Worm (Caenorhabditis elegans) whole organism, young adult: ENCODE data around the gene ptr-5.

Source experiments
- B0035.1 ChIP-seq: sonication (generic microtip); optimal IDR thresholded peaks from 2 replicates; lab custom pipeline; 2016; ENCODE audit warnings: missing genetic modification characterization, mild to moderate bottlenecking, missing compliant biosample characterization, missing genotype, missing genetic modification reagents
- F52B5.7 ChIP-seq: sonication (generic microtip); optimal IDR thresholded peaks from 2 replicates; lab custom pipeline; 2016; ENCODE audit warnings: mild to moderate bottlenecking, missing genetic modification characterization, missing compliant biosample characterization
- F57C9.4 ChIP-seq: sonication (generic microtip); optimal IDR thresholded peaks from 2 replicates; lab custom pipeline; 2017; ENCODE audit warnings: mild to moderate bottlenecking, missing genetic modification characterization, missing compliant biosample characterization
- T26A5.8 ChIP-seq: sonication (generic microtip); optimal IDR thresholded peaks from 2 replicates; lab custom pipeline; 2016; ENCODE audit warnings: missing genetic modification characterization, missing compliant biosample characterization
- Y56A3A.18 ChIP-seq: fragments of 200-800 bp; sonication (Bioruptor generic); IDR thresholded peaks from 2 replicates; pipeline ENCODE4 v1.3.6; 2022; ENCODE audit warnings: missing genetic modification reagents, missing genetic modification characterization, missing compliant biosample characterization
- ZK185.1 ChIP-seq: sonication (generic microtip); optimal IDR thresholded peaks from 2 replicates; lab custom pipeline; 2016; ENCODE audit warnings: mild to moderate bottlenecking, missing genetic modification characterization, missing compliant biosample characterization; ENCODE audit not compliant: poor library complexity, severe bottlenecking
- aptf-3 ChIP-seq: fragments of 200-800 bp; sonication (Bioruptor generic); IDR thresholded peaks from 2 replicates; pipeline ENCODE4 v1.3.6; 2022; ENCODE audit warnings: missing genetic modification characterization, missing compliant biosample characterization
- atf-7 ChIP-seq: sonication (generic microtip); optimal IDR thresholded peaks from 2 replicates; lab custom pipeline; 2017; ENCODE audit warnings: mild to moderate bottlenecking, missing genetic modification characterization, missing compliant biosample characterization
- cebp-1 ChIP-seq, 2 experiments: fragments of 200-800 bp in 1 of 2; sonication (Bioruptor generic) in 1 of 2; sonication (generic microtip) in 1 of 2; IDR thresholded peaks in 1 of 2; optimal IDR thresholded peaks in 1 of 2; 2 replicates each; pipeline versions ENCODE4 v1.3.6 to Lab custom; 2017 to 2022; ENCODE audit warnings: missing compliant biosample characterization in 2 of 2, missing genetic modification characterization in 2 of 2, mild to moderate bottlenecking in 1 of 2, missing genetic modification reagents in 1 of 2, moderate library complexity in 1 of 2
- dox-1 ChIP-seq: fragments of 200-800 bp; sonication (Bioruptor generic); IDR thresholded peaks from 2 replicates; pipeline ENCODE4 v1.3.6; 2022; ENCODE audit warnings: missing genetic modification reagents, missing genetic modification characterization, missing compliant biosample characterization
- egl-44 ChIP-seq: fragments of 200-800 bp; sonication (Bioruptor generic); IDR thresholded peaks from 2 replicates; pipeline ENCODE4 v1.3.6; 2022; ENCODE audit warnings: missing genetic modification reagents, missing genetic modification characterization, missing compliant biosample characterization
- him-1 ChIP-seq: sonication (generic microtip); optimal IDR thresholded peaks from 2 replicates; lab custom pipeline; 2016; ENCODE audit warnings: missing genotype, missing genetic modification reagents, missing genetic modification characterization, missing compliant biosample characterization
- hlh-26 ChIP-seq: fragments of 200-800 bp; sonication (Bioruptor generic); conservative IDR thresholded peaks from 2 replicates; pipeline ENCODE4 v1.3.6; 2022; ENCODE audit warnings: missing genetic modification reagents, missing genetic modification characterization, missing compliant biosample characterization
- hmg-1.2 ChIP-seq: fragments of 200-800 bp; sonication (Bioruptor generic); IDR thresholded peaks from 2 replicates; pipeline ENCODE4 v1.3.6; 2022; ENCODE audit warnings: missing genetic modification reagents, missing genetic modification characterization, missing compliant biosample characterization
- lir-1 ChIP-seq: fragments of 200-800 bp; sonication (Bioruptor generic); conservative IDR thresholded peaks from 2 replicates; pipeline ENCODE4 v1.3.6; 2022; ENCODE audit warnings: missing genetic modification reagents, missing genetic modification characterization, missing compliant biosample characterization
- lsl-1 ChIP-seq: fragments of 200-800 bp; sonication (Bioruptor generic); optimal IDR thresholded peaks from 2 replicates; lab custom pipeline; 2018; ENCODE audit warnings: mild to moderate bottlenecking, missing genetic modification characterization, moderate library complexity, missing compliant biosample characterization
- madf-10 ChIP-seq: sonication (generic microtip); optimal IDR thresholded peaks from 2 replicates; lab custom pipeline; 2016; ENCODE audit warnings: mild to moderate bottlenecking, missing genetic modification characterization, missing compliant biosample characterization
- mcd-1 ChIP-seq: fragments of 200-800 bp; sonication (Bioruptor generic); IDR thresholded peaks from 2 replicates; pipeline ENCODE4 v1.3.6; 2022; ENCODE audit warnings: missing genetic modification reagents, missing genetic modification characterization, missing compliant biosample characterization
- mxl-1 ChIP-seq: sonication (generic microtip); optimal IDR thresholded peaks from 2 replicates; lab custom pipeline; 2016; ENCODE audit warnings: missing genetic modification characterization, missing compliant biosample characterization
- nfyb-1 ChIP-seq: fragments of 200-800 bp; sonication (Bioruptor generic); IDR thresholded peaks from 2 replicates; pipeline ENCODE4 v1.3.6; 2022; ENCODE audit warnings: missing genetic modification reagents, missing genetic modification characterization, missing compliant biosample characterization
- nhr-80 ChIP-seq: sonication (generic microtip); optimal IDR thresholded peaks from 2 replicates; lab custom pipeline; 2016; ENCODE audit warnings: missing genetic modification characterization, missing compliant biosample characterization
- pbrm-1 ChIP-seq: fragments of 200-800 bp; sonication (Bioruptor generic); IDR thresholded peaks from 2 replicates; pipeline ENCODE4 v1.3.6; 2022; ENCODE audit warnings: missing genetic modification reagents, missing genetic modification characterization, missing compliant biosample characterization
- rpc-1 ChIP-seq, 2 experiments: fragments of 150-350 bp in 1 of 2; sonication (generic microtip) in 1 of 2; optimal IDR thresholded peaks; 2 replicates each; lab custom pipeline; 2014 to 2018; ENCODE audit warnings: missing biosample characterization in 1 of 2, missing genetic modification characterization in 1 of 2, missing genetic modification reagents in 1 of 2, missing genotype in 1 of 2
- snpc-1.3 ChIP-seq: sonication (generic microtip); optimal IDR thresholded peaks from 2 replicates; lab custom pipeline; 2017; ENCODE audit warnings: missing genetic modification characterization, mild to moderate bottlenecking, missing compliant biosample characterization, antibody characterized with exemption, moderate library complexity, missing genotype, missing genetic modification reagents; ENCODE audit not compliant: insufficient read depth
- snpc-3.4 ChIP-seq: sonication (generic microtip); optimal IDR thresholded peaks from 2 replicates; lab custom pipeline; 2017; ENCODE audit warnings: missing genetic modification characterization, mild to moderate bottlenecking, missing compliant biosample characterization, antibody characterized with exemption, moderate library complexity, missing genotype, missing genetic modification reagents
- snpc-4 ChIP-seq, 5 experiments: fragments of 150-350 bp in 1 of 5; sonication (generic microtip) in 4 of 5; optimal IDR thresholded peaks; 2 replicates each; lab custom pipeline; 2014 to 2018; ENCODE audit warnings: missing genetic modification characterization in 5 of 5, missing biosample characterization in 3 of 5, antibody characterized with exemption in 2 of 5, mild to moderate bottlenecking in 2 of 5, missing compliant biosample characterization in 2 of 5, missing genotype in 2 of 5, moderate library complexity in 2 of 5, missing genetic modification reagents in 1 of 5
- somi-1 ChIP-seq: fragments of 200-800 bp; sonication (Bioruptor generic); optimal IDR thresholded peaks from 2 replicates; lab custom pipeline; 2018; ENCODE audit warnings: mild to moderate bottlenecking, missing genetic modification characterization, missing compliant biosample characterization
- sptf-2 ChIP-seq: fragments of 200-800 bp; sonication (Bioruptor generic); optimal IDR thresholded peaks from 2 replicates; lab custom pipeline; 2018; ENCODE audit warnings: mild to moderate bottlenecking, missing genetic modification characterization, missing compliant biosample characterization
- tbp1 ChIP-seq: fragments of 200-800 bp; sonication (Bioruptor generic); optimal IDR thresholded peaks from 2 replicates; lab custom pipeline; 2018; ENCODE audit warnings: mild to moderate bottlenecking, missing genetic modification characterization, missing compliant biosample characterization
- tbx-9 ChIP-seq: sonication (generic microtip); optimal IDR thresholded peaks from 2 replicates; lab custom pipeline; 2016; ENCODE audit warnings: borderline replicate concordance, missing genetic modification characterization, inconsistent platforms, missing compliant biosample characterization
- unc-62 ChIP-seq: fragments of 150-350 bp; optimal IDR thresholded peaks from 2 replicates; lab custom pipeline; 2014; ENCODE audit warnings: missing biosample characterization, missing genetic modification reagents, missing genetic modification characterization
- zfh-2 ChIP-seq: fragments of 200-800 bp; sonication (Bioruptor generic); conservative IDR thresholded peaks from 2 replicates; pipeline ENCODE4 v1.3.6; 2022; ENCODE audit warnings: missing genetic modification reagents, missing genetic modification characterization, missing compliant biosample characterization
- ztf-22 ChIP-seq: fragments of 200-800 bp; sonication (Bioruptor generic); optimal IDR thresholded peaks from 2 replicates; lab custom pipeline; 2018; ENCODE audit warnings: mild to moderate bottlenecking, missing genetic modification characterization, moderate library complexity, missing compliant biosample characterization
- ztf-28 ChIP-seq: fragments of 200-800 bp; sonication (Bioruptor generic); IDR thresholded peaks from 2 replicates; pipeline ENCODE4 v1.3.6; 2022; ENCODE audit warnings: missing genetic modification reagents, missing genetic modification characterization, missing compliant biosample characterization
- ztf-6 ChIP-seq: fragments of 200-800 bp; sonication (Bioruptor generic); IDR thresholded peaks from 2 replicates; pipeline ENCODE4 v1.3.6; 2022; ENCODE audit warnings: missing genetic modification reagents, missing genetic modification characterization, missing compliant biosample characterization

The ptr-5 gene

DNA sequence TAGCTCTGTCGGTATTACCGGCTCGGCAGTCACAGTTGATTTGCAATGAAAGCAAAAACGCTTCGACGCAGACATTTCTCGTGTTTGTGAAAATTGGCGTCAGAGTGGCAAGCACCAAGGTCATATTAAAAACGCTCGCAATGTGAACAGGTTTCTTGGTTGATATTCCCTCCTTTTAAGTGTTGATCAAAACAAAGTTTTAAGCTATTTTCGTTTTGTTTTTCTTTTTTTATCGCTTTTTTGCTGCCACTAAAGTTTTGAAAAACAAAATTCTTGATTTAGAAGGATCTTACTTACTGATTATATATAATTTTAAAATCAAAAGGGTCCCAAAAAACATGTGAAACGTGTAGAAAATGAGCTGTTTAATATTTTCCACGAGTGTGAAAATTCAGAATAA is 23.7 kb upstream of the ptr-5 start, which contains the start of gene C33E10.8:
Gene C33E10.8 (minus strand): TSS at position 101 of the 400 bp plus-strand sequence.
- no peak for TF ChIP-seq lir-1
- no peak for TF ChIP-seq zfh-2
- TF ChIP-seq F57C9.4 (tag; lab: Kevin White, UChicago) = no peak
- no peak for TF ChIP-seq mxl-1
- no peak for TF ChIP-seq tbp1 (GFP tag; lab: Kevin White, UChicago)
- no peak for TF ChIP-seq sptf-2 (GFP tag; lab: Kevin White, UChicago)
- no peak for TF ChIP-seq pbrm-1
- TF ChIP-seq Y56A3A.18 (GFP tag; lab: Robert Waterston, UW) = no peak

DNA sequence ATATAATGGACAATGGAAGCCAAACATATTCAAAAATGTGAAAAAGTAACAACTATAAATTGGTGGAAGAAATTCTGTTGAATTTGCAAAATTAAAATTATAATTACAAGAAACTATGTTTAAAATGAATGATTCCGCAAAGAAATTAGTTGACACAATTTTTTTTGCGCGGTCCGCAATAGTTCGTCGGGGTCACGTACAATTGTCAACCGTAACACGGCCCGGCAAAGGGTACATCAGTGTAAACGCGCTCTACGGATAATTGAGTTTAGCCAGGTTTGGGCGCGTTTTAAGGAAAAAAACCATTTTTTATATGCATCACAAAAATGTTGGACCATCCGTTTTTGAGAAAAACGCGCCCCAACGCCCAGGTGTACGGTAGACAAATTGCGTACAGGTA is 21.0 kb upstream of the ptr-5 start:
- TF ChIP-seq mcd-1 (peak; percentile 69), dox-1 (GFP tag; lab: Robert Waterston, UW) (no peak), ztf-22 (GFP tag; lab: Kevin White, UChicago) (no peak), hmg-1.2 (peak; percentile 21; the same call in 1 of the 2 replicates)
- TF ChIP-seq, all 124 proteins: peak for 2

DNA sequence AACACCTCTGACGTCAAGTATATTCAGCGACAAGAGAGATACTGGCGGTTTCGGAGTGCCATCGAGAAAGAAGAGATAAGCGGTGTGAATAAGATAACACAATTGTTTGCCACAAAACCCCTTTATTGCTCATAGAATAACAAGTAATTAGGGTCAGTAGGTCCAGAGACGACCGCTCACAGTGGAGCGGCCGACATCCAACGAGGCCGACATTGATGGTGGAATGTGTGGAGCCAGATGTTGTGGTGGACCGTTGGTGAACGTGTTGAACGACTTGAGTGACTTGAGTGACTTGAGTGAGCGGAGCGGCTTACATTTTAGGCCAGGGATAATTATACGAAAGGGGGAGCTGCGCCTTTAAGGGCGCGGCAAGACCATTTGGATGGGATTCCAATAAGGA is 17.6 kb upstream of the ptr-5 start:
- TF ChIP-seq rpc-1 (optimal IDR thresholded peaks at IDR 0.05; lab: Kevin White, UChicago) (no peak), rpc-1 (tag; optimal IDR thresholded peaks at IDR 0.05; lab: Kevin White, UChicago) (no peak), nhr-80 (tag; lab: Kevin White, UChicago) (no peak), tbp1 (GFP tag; lab: Kevin White, UChicago) (no peak), hlh-26 (GFP tag; lab: Robert Waterston, UW) (no peak), somi-1 (GFP tag; lab: Kevin White, UChicago) (no peak), atf-7 (no peak), ztf-6 (GFP tag; lab: Robert Waterston, UW) (no peak), hmg-1.2 (peak; percentile 32; the same call in 1 of the 2 replicates), T26A5.8 (tag; lab: Kevin White, UChicago) (no peak), nfyb-1 (no peak), egl-44 (GFP tag; lab: Robert Waterston, UW) (no peak), snpc-4 (GFP tag; optimal IDR thresholded peaks at IDR 0.05; lab: Kevin White, UChicago) (no peak), snpc-4 (tag; optimal IDR thresholded peaks at IDR 0.05; lab: Kevin White, UChicago) (peak in 2 of 4 experiments; percentile 88 to 90), him-1 (tag; lab: Kevin White, UChicago) (no peak), mxl-1 (no peak)

DNA sequence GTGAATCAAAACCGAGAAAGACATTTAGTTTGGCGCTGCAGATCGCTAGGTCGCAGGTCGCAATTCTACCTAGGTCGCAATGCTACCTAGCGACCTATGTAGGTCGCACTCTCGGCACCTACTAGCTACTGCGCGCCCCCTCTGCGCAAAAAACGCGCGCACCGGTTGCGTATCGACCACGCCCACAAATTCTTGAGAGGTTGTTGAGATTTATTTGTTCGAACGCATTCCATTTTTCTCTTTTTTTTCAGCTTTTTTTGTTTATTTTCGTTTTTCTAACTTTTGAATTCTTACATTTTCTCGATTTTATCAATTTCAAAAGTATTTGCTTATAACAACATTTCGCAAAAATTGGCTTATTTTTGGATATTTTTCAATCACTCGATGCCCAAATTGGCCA is 16.5 kb upstream of the ptr-5 start, which contains the start of gene C33E10.10:
Gene C33E10.10 (minus strand): TSS at position 101 of the 400 bp plus-strand sequence.
- no peak for TF ChIP-seq F52B5.7 (tag; lab: Kevin White, UChicago)
- TF ChIP-seq snpc-1.3 = no peak
- no peak for TF ChIP-seq madf-10 (tag; lab: Kevin White, UChicago)
- TF ChIP-seq B0035.1 (tag; lab: Kevin White, UChicago) = no peak
- TF ChIP-seq tbx-9 (tag; lab: Kevin White, UChicago) = no peak
- TF ChIP-seq hlh-26 (GFP tag; lab: Robert Waterston, UW) = no peak
- no peak for TF ChIP-seq ZK185.1 (tag; lab: Kevin White, UChicago)
- TF ChIP-seq snpc-3.4 = no peak
- no peak for TF ChIP-seq aptf-3 (GFP tag; lab: Robert Waterston, UW)
- TF ChIP-seq ztf-28 (GFP tag; lab: Robert Waterston, UW) = no peak
- no peak for TF ChIP-seq lsl-1
- no peak for TF ChIP-seq cebp-1 (GFP tag; IDR thresholded peaks at IDR 0.05; lab: Robert Waterston, UW)
- TF ChIP-seq cebp-1 (tag; optimal IDR thresholded peaks at IDR 0.05; lab: Kevin White, UChicago) = no peak
- no peak for TF ChIP-seq unc-62 (GFP tag; lab: Kevin White, UChicago)
